Worm (Caenorhabditis elegans): ENCODE results near the gene F59A6.2.

The F59A6.2 gene

DNA sequence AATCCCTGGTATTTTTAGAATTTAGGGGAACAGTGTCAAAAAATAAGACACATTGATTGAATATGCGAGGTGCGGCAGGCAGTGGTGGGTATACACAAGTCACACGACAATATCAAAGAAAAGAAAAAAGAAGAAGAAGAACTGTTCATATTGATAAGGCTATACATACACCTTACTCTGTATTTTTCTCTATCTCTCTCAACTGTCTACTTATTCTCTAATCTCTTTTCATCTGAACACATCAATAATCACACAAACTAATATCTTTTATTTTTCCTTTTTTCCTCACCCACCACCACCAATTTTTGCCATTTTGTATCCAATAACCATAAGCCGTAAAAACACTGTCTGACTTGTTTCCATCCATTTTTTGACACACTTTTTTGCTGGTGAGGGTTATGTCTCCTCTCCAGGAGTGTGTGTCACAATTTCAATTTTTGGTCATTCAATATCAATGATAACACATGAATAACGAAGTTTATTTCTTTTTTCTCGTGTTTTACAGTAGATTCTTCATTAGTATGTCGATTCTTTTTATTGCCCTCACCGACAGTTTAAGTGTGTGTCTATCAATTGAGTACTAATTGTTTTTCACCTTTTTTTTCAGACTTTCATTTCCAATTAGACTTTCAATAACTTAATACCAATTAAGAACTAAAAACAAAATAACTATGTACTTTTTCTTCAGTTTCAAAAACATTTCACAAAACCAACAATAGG, 5.0 kb downstream of the F59A6.2 start:
- TF ChIP-seq nhr-11 (tag; optimal IDR thresholded peaks at IDR 0.05), result no peak
- TF ChIP-seq lin-11 (tag; optimal IDR thresholded peaks at IDR 0.05), result no peak
- TF ChIP-seq zag-1 (tag; optimal IDR thresholded peaks at IDR 0.05), result no peak
- no peak for TF ChIP-seq nhr-10 (tag; optimal IDR thresholded peaks at IDR 0.05)
- TF ChIP-seq ztf-11 (tag; optimal IDR thresholded peaks at IDR 0.05), result no peak
- peak; percentile 53 for TF ChIP-seq blmp-1 (tag; optimal IDR thresholded peaks at IDR 0.05; ENCODE audit: insufficient read depth)
- peak; percentile 68 for TF ChIP-seq crh-2 (tag; optimal IDR thresholded peaks at IDR 0.05)
- no peak for TF ChIP-seq elt-3 (tag; optimal IDR thresholded peaks at IDR 0.05)
- no peak for TF ChIP-seq Y55F3AM.14 (GFP tag; optimal IDR thresholded peaks at IDR 0.05)
- TF ChIP-seq gmeb-1 (tag; optimal IDR thresholded peaks at IDR 0.05), result peak; percentile 9
- TF ChIP-seq dmd-4 (tag; optimal IDR thresholded peaks at IDR 0.05), result no peak
- TF ChIP-seq nhr-129 (tag; optimal IDR thresholded peaks at IDR 0.05), result peak; percentile 34
- no peak for TF ChIP-seq ceh-16 (tag; optimal IDR thresholded peaks at IDR 0.05)
- TF ChIP-seq unc-62 (GFP tag; optimal IDR thresholded peaks at IDR 0.05), result no peak
- peak; percentile 67 for TF ChIP-seq nhr-25 (tag; optimal IDR thresholded peaks at IDR 0.05)
- TF ChIP-seq sma-9 (GFP tag; optimal IDR thresholded peaks at IDR 0.05), result peak; percentile 62
- no peak for TF ChIP-seq sma-9 (tag; optimal IDR thresholded peaks at IDR 0.05)
- no peak for TF ChIP-seq R02D3.7 (tag; optimal IDR thresholded peaks at IDR 0.05)
- no peak for TF ChIP-seq ZK546.5 (tag; optimal IDR thresholded peaks at IDR 0.05)
- no peak for TF ChIP-seq mbf-1 (tag; optimal IDR thresholded peaks at IDR 0.05)
- no peak for TF ChIP-seq ama-1 (optimal IDR thresholded peaks at IDR 0.05)
- no peak for TF ChIP-seq skn-1 (tag; optimal IDR thresholded peaks at IDR 0.05)
- no peak for TF ChIP-seq C34F6.9 (tag; optimal IDR thresholded peaks at IDR 0.05)
- TF ChIP-seq egl-27 (tag; optimal IDR thresholded peaks at IDR 0.05), result no peak
- no peak for TF ChIP-seq alr-1 (tag; optimal IDR thresholded peaks at IDR 0.05)
- no peak for TF ChIP-seq F13H6.1 (tag; optimal IDR thresholded peaks at IDR 0.05)
- TF ChIP-seq mab-5 (tag; optimal IDR thresholded peaks at IDR 0.05), result no peak
- no peak for TF ChIP-seq mdl-1 (tag; optimal IDR thresholded peaks at IDR 0.05)
- TF ChIP-seq lsy-2 (tag; optimal IDR thresholded peaks at IDR 0.05), result peak in 1 of 2 experiments; percentile 43
- peak; percentile 34 for TF ChIP-seq sma-3 (GFP tag; optimal IDR thresholded peaks at IDR 0.05)
- TF ChIP-seq lin-13 (GFP tag; optimal IDR thresholded peaks at IDR 0.05), result no peak
- TF ChIP-seq snpc-4 (tag; optimal IDR thresholded peaks at IDR 0.05), result no peak
- no peak for TF ChIP-seq nhr-12 (tag; optimal IDR thresholded peaks at IDR 0.05)
- no peak for TF ChIP-seq nhr-77 (tag; optimal IDR thresholded peaks at IDR 0.05)
- no peak for TF ChIP-seq nhr-23 (tag; optimal IDR thresholded peaks at IDR 0.05)
- no peak for TF ChIP-seq ztf-1 (GFP tag; conservative IDR thresholded peaks at IDR 0.05)
- no peak for TF ChIP-seq lin-39 (tag; optimal IDR thresholded peaks at IDR 0.05)
- TF ChIP-seq sem-4 (tag; optimal IDR thresholded peaks at IDR 0.05), result peak; percentile 14
- TF ChIP-seq elt-1 (tag; optimal IDR thresholded peaks at IDR 0.05), result no peak
- no peak for TF ChIP-seq aly-2 (tag; optimal IDR thresholded peaks at IDR 0.05)
- no peak for TF ChIP-seq ztf-4 (tag; optimal IDR thresholded peaks at IDR 0.05)
- TF ChIP-seq nhr-21 (tag; optimal IDR thresholded peaks at IDR 0.05), result peak; percentile 54
- peak; percentile 79 for TF ChIP-seq fos-1 (tag; optimal IDR thresholded peaks at IDR 0.05)
- no peak for TF ChIP-seq ceh-82 (tag; optimal IDR thresholded peaks at IDR 0.05)
- TF ChIP-seq unc-39 (tag; optimal IDR thresholded peaks at IDR 0.05), result no peak
- no peak for TF ChIP-seq unc-55 (GFP tag; optimal IDR thresholded peaks at IDR 0.05)
- no peak for TF ChIP-seq peb-1 (tag; optimal IDR thresholded peaks at IDR 0.05)
- TF ChIP-seq nhr-237 (tag; optimal IDR thresholded peaks at IDR 0.05), result no peak
- no peak for TF ChIP-seq nhr-6 (tag; optimal IDR thresholded peaks at IDR 0.05)
